Fruit fly (Drosophila melanogaster) whole organism, embryonic: ENCODE results near the gene Drsl1.

ENCODE experiments used
- Antp ChIP-seq: fragments of 200-800 bp; sonication (Bioruptor generic); optimal IDR thresholded peaks from 3 replicates; lab custom pipeline; 2016; ENCODE audit warnings: missing biosample characterization, missing genetic modification characterization
- BEAF-32 ChIP-seq: fragments of 200-800 bp; sonication (Bioruptor generic); optimal IDR thresholded peaks from 3 replicates; lab custom pipeline; 2017; ENCODE audit warnings: missing biosample characterization, missing genetic modification characterization, mild to moderate bottlenecking, moderate library complexity, missing genetic modification reagents
- Bdp1 ChIP-seq: fragments of 200-800 bp; sonication (Bioruptor generic); optimal IDR thresholded peaks from 3 replicates; lab custom pipeline; 2016; ENCODE audit warnings: missing biosample characterization, missing genetic modification characterization
- Bgb ChIP-seq: fragments of 200-800 bp; sonication (Bioruptor generic); IDR thresholded peaks from 2 replicates; pipeline ENCODE4 v1.3.6; 2022; ENCODE audit warnings: missing biosample characterization, missing genetic modification characterization; ENCODE audit not compliant: partially characterized antibody
- CG10267 ChIP-seq: fragments of 200-800 bp; sonication (Bioruptor generic); optimal IDR thresholded peaks from 2 replicates; lab custom pipeline; 2018; ENCODE audit warnings: missing biosample characterization, mild to moderate bottlenecking, missing genetic modification characterization, moderate library complexity
- CG10431 ChIP-seq: fragments of 200-800 bp; sonication (Bioruptor generic); optimal IDR thresholded peaks from 3 replicates; lab custom pipeline; 2018; ENCODE audit warnings: missing biosample characterization, mild to moderate bottlenecking, missing genetic modification characterization
- CG10543 ChIP-seq: fragments of 200-800 bp; sonication (Bioruptor generic); optimal IDR thresholded peaks from 3 replicates; lab custom pipeline; 2017; ENCODE audit warnings: missing biosample characterization, mild to moderate bottlenecking, missing genetic modification characterization, moderate library complexity
- CG11247 ChIP-seq: fragments of 200-800 bp; sonication (Bioruptor generic); IDR thresholded peaks from 2 replicates; pipeline ENCODE4 v1.3.6; 2022; ENCODE audit warnings: missing biosample characterization, missing genetic modification characterization
- CG12071 ChIP-seq: fragments of 200-800 bp; sonication (Bioruptor generic); optimal IDR thresholded peaks from 3 replicates; lab custom pipeline; 2018; ENCODE audit warnings: missing biosample characterization, mild to moderate bottlenecking, missing genetic modification characterization
- CG12155 ChIP-seq: fragments of 200-800 bp; sonication (Bioruptor generic); optimal IDR thresholded peaks from 3 replicates; lab custom pipeline; 2016; ENCODE audit warnings: missing biosample characterization, missing genetic modification characterization
- CG17385 ChIP-seq: fragments of 200-800 bp; sonication (Bioruptor generic); optimal IDR thresholded peaks from 3 replicates; lab custom pipeline; 2018; ENCODE audit warnings: missing biosample characterization, mild to moderate bottlenecking, missing genetic modification characterization
- CG30403 ChIP-seq: fragments of 200-800 bp; sonication (Bioruptor generic); optimal IDR thresholded peaks from 3 replicates; lab custom pipeline; 2016; ENCODE audit warnings: missing biosample characterization, missing genetic modification characterization
- CG31224 ChIP-seq: fragments of 200-800 bp; sonication (Bioruptor generic); IDR thresholded peaks from 2 replicates; pipeline ENCODE4 v1.3.6; 2022; ENCODE audit warnings: missing biosample characterization, missing genetic modification characterization
- CG3838 ChIP-seq: fragments of 200-800 bp; sonication (Bioruptor generic); optimal IDR thresholded peaks from 3 replicates; lab custom pipeline; 2016; ENCODE audit warnings: missing biosample characterization, missing genetic modification characterization
- CG4404 ChIP-seq: fragments of 200-800 bp; sonication (Bioruptor generic); IDR thresholded peaks from 2 replicates; pipeline ENCODE4 v1.3.6; 2022; ENCODE audit warnings: missing biosample characterization, missing genetic modification characterization
- CG4617 ChIP-seq: fragments of 200-800 bp; sonication (Bioruptor generic); optimal IDR thresholded peaks from 3 replicates; lab custom pipeline; 2016; ENCODE audit warnings: missing biosample characterization, missing genetic modification characterization, borderline replicate concordance
- CG6254 ChIP-seq: fragments of 200-800 bp; sonication (Bioruptor generic); optimal IDR thresholded peaks from 3 replicates; lab custom pipeline; 2017; ENCODE audit warnings: mild to moderate bottlenecking, missing biosample characterization, missing genetic modification reagents, missing genetic modification characterization
- CG7963 ChIP-seq: fragments of 200-800 bp; sonication (Bioruptor generic); IDR thresholded peaks from 3 replicates; pipeline ENCODE4 v1.3.6; 2022; ENCODE audit warnings: missing biosample characterization, missing genetic modification characterization; ENCODE audit not compliant: partially characterized antibody
- D ChIP-seq, 2 experiments: fragments of 200-800 bp in 1 of 2; fragments of >200 bp in 1 of 2; sonication (Bioruptor generic) in 1 of 2; optimal IDR thresholded peaks; 2 replicates in 1 of 2; 3 replicates in 1 of 2; lab custom pipeline; 2017; ENCODE audit warnings: mild to moderate bottlenecking in 1 of 2, missing biosample characterization in 1 of 2, missing genetic modification characterization in 1 of 2, missing genetic modification reagents in 1 of 2
- Dip2 ChIP-seq: fragments of 200-800 bp; sonication (Bioruptor generic); IDR thresholded peaks from 2 replicates; pipeline ENCODE4 v1.3.6; 2022; ENCODE audit warnings: missing biosample characterization, missing genetic modification characterization
- Drgx ChIP-seq: fragments of 200-800 bp; sonication (Bioruptor generic); IDR thresholded peaks from 2 replicates; pipeline ENCODE4 v1.3.6; 2022; ENCODE audit warnings: missing biosample characterization, missing genetic modification characterization
- GATAe ChIP-seq: fragments of 200-800 bp; sonication (Bioruptor generic); conservative IDR thresholded peaks from 2 replicates; pipeline ENCODE4 v1.3.6; 2022; ENCODE audit warnings: missing biosample characterization, missing genetic modification characterization
- HmgZ ChIP-seq: fragments of 200-800 bp; sonication (Bioruptor generic); optimal IDR thresholded peaks from 2 replicates; lab custom pipeline; 2018; ENCODE audit warnings: missing biosample characterization, mild to moderate bottlenecking, missing genetic modification characterization
- MESR4 ChIP-seq: fragments of 200-800 bp; sonication (Bioruptor generic); optimal IDR thresholded peaks from 2 replicates; lab custom pipeline; 2018; ENCODE audit warnings: missing biosample characterization, mild to moderate bottlenecking, missing genetic modification characterization, moderate library complexity
- Taf1 ChIP-seq: fragments of 200-800 bp; sonication (Bioruptor generic); IDR thresholded peaks from 2 replicates; pipeline ENCODE4 v1.3.6; 2022; ENCODE audit warnings: missing biosample characterization, missing genetic modification characterization
- abd-A ChIP-seq: fragments of 200-800 bp; sonication (Bioruptor generic); optimal IDR thresholded peaks from 3 replicates; lab custom pipeline; 2019; ENCODE audit warnings: missing biosample characterization, mild to moderate bottlenecking, missing genetic modification characterization, moderate library complexity
- ac ChIP-seq: fragments of 200-800 bp; sonication (Bioruptor generic); optimal IDR thresholded peaks from 3 replicates; lab custom pipeline; 2017; ENCODE audit warnings: missing biosample characterization, mild to moderate bottlenecking, missing genetic modification characterization
- bbx ChIP-seq: fragments of 200-800 bp; sonication (Bioruptor generic); IDR thresholded peaks from 2 replicates; pipeline ENCODE4 v1.3.6; 2022; ENCODE audit warnings: missing biosample characterization, missing genetic modification characterization; ENCODE audit not compliant: partially characterized antibody
- cas ChIP-seq: fragments of 200-800 bp; sonication (Bioruptor generic); IDR thresholded peaks from 2 replicates; pipeline ENCODE4 v1.3.6; 2022; ENCODE audit warnings: missing biosample characterization, missing genetic modification characterization
- cwo ChIP-seq: fragments of 200-800 bp; sonication (Bioruptor generic); optimal IDR thresholded peaks from 3 replicates; lab custom pipeline; 2017; ENCODE audit warnings: missing biosample characterization, missing genetic modification characterization, mild to moderate bottlenecking, moderate library complexity, missing genetic modification reagents
- gce ChIP-seq: fragments of 200-800 bp; sonication (Bioruptor generic); IDR thresholded peaks from 3 replicates; pipeline ENCODE4 v1.3.6; 2022; ENCODE audit warnings: missing biosample characterization, missing genetic modification characterization
- hbn ChIP-seq: fragments of 200-800 bp; sonication (Bioruptor generic); IDR thresholded peaks from 2 replicates; pipeline ENCODE4 v1.3.6; 2022; ENCODE audit warnings: missing biosample characterization, missing genetic modification characterization; ENCODE audit not compliant: partially characterized antibody
- ind ChIP-seq: fragments of 200-800 bp; sonication (Bioruptor generic); optimal IDR thresholded peaks from 3 replicates; lab custom pipeline; 2016; ENCODE audit warnings: missing biosample characterization, missing genetic modification characterization
- insv ChIP-seq, 2 experiments: fragments of 200-800 bp; sonication (Bioruptor generic); optimal IDR thresholded peaks; 3 replicates each; lab custom pipeline; 2016 to 2018; ENCODE audit warnings: missing biosample characterization in 2 of 2, missing genetic modification characterization in 2 of 2
- lmd ChIP-seq: fragments of 200-800 bp; sonication (Bioruptor generic); IDR thresholded peaks from 2 replicates; pipeline ENCODE4 v1.3.6; 2022; ENCODE audit warnings: missing biosample characterization, missing genetic modification characterization
- pan ChIP-seq, 4 experiments: fragments of >200 bp in 3 of 4; fragments of 200-800 bp in 1 of 4; sonication (Bioruptor generic) in 1 of 4; optimal IDR thresholded peaks in 3 of 4; IDR thresholded peaks in 1 of 4; 2 replicates each; pipeline versions ENCODE4 v1.3.6 to Lab custom; 2017 to 2022; ENCODE audit warnings: missing biosample characterization in 2 of 4, missing genetic modification characterization in 2 of 4, mixed read lengths in 1 of 4
- salm ChIP-seq: fragments of 200-800 bp; sonication (Bioruptor generic); optimal IDR thresholded peaks from 2 replicates; lab custom pipeline; 2018; ENCODE audit warnings: missing biosample characterization, mild to moderate bottlenecking, missing genetic modification characterization
- sd ChIP-seq: fragments of 200-800 bp; sonication (Bioruptor generic); optimal IDR thresholded peaks from 3 replicates; lab custom pipeline; 2018; ENCODE audit warnings: missing biosample characterization, mild to moderate bottlenecking, missing genetic modification characterization, moderate library complexity
- seq ChIP-seq: fragments of 200-800 bp; sonication (Bioruptor generic); IDR thresholded peaks from 2 replicates; pipeline ENCODE4 v1.3.6; 2022; ENCODE audit warnings: missing biosample characterization, missing genetic modification characterization
- sna ChIP-seq: fragments of 200-800 bp; sonication (Bioruptor generic); IDR thresholded peaks from 2 replicates; pipeline ENCODE4 v1.3.6; 2022; ENCODE audit warnings: missing biosample characterization, missing genetic modification characterization; ENCODE audit not compliant: partially characterized antibody
- sug ChIP-seq: fragments of 200-800 bp; optimal IDR thresholded peaks from 2 replicates; lab custom pipeline; 2019; ENCODE audit warnings: missing biosample characterization, mild to moderate bottlenecking, missing genetic modification characterization, moderate library complexity
- trh ChIP-seq: fragments of 200-800 bp; sonication (Bioruptor generic); optimal IDR thresholded peaks from 2 replicates; lab custom pipeline; 2016; ENCODE audit warnings: missing biosample characterization, missing genetic modification characterization
- vvl ChIP-seq: fragments of 200-800 bp; sonication (Bioruptor generic); IDR thresholded peaks from 2 replicates; pipeline ENCODE4 v1.3.6; 2022; ENCODE audit warnings: missing biosample characterization, missing genetic modification characterization
- wdn ChIP-seq: fragments of 200-800 bp; sonication (Bioruptor generic); IDR thresholded peaks from 2 replicates; pipeline ENCODE4 v1.3.6; 2022; ENCODE audit warnings: missing biosample characterization, missing genetic modification characterization
- zen ChIP-seq: fragments of 200-800 bp; sonication (Bioruptor generic); optimal IDR thresholded peaks from 3 replicates; lab custom pipeline; 2018; ENCODE audit warnings: missing biosample characterization, mild to moderate bottlenecking, missing genetic modification characterization, moderate library complexity
- zen2 ChIP-seq: fragments of 200-800 bp; sonication (Bioruptor generic); IDR thresholded peaks from 3 replicates; pipeline ENCODE4 v1.3.6; 2022; ENCODE audit warnings: missing biosample characterization, missing genetic modification characterization; ENCODE audit not compliant: partially characterized antibody

Drsl1 gene

DNA sequence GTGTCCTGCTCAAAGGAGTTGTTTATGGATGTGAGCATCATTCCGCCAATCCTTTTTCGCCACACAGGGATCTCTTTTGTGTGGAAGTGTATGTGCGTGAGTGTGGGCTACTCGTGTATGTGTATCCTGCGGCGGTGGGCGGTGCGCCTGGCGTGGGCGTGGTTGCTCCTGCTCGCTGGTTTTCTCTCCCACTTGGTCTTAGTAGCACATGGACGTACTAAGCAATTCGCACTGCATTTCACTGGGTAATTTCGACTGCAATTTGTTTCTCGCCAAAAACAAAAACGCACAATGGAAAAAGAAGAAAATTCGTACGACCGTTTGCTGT, 10.0 kb downstream of the Drsl1 start:
- peak; percentile 71 for TF ChIP-seq CG4617
- 0 out of 3 replicates have a peak, but pooled peaks have one; percentile 35 for TF ChIP-seq CG7963 (GFP tag; lab: Robert Waterston, UW)
- TF ChIP-seq Bgb (GFP tag; lab: Robert Waterston, UW), result peak; percentile 5; the same call in 1 of the 2 replicates
- TF ChIP-seq CG6254 (GFP tag; lab: Kevin White, UChicago), result no peak
- TF ChIP-seq hbn (GFP tag; lab: Robert Waterston, UW), result no peak
- peak; percentile 28; the same call in 1 of the 2 replicates for TF ChIP-seq bbx (GFP tag; lab: Robert Waterston, UW)
- peak; percentile 73 for TF ChIP-seq CG17385 (GFP tag; lab: Kevin White, UChicago)
- TF ChIP-seq sna, result 0 out of 2 replicates have a peak, but pooled peaks have one; percentile 20
- peak; percentile 96 for TF ChIP-seq MESR4
- TF ChIP-seq salm, result no peak
- no peak for TF ChIP-seq cas (GFP tag; lab: Robert Waterston, UW)
- peak; percentile 62 for TF ChIP-seq D (optimal IDR thresholded peaks at IDR 0.05; lab: Kevin White, UChicago)
- TF ChIP-seq D (GFP tag; optimal IDR thresholded peaks at IDR 0.05; lab: Kevin White, UChicago), result no peak
- TF ChIP-seq, all 482 proteins: peak for 8

DNA sequence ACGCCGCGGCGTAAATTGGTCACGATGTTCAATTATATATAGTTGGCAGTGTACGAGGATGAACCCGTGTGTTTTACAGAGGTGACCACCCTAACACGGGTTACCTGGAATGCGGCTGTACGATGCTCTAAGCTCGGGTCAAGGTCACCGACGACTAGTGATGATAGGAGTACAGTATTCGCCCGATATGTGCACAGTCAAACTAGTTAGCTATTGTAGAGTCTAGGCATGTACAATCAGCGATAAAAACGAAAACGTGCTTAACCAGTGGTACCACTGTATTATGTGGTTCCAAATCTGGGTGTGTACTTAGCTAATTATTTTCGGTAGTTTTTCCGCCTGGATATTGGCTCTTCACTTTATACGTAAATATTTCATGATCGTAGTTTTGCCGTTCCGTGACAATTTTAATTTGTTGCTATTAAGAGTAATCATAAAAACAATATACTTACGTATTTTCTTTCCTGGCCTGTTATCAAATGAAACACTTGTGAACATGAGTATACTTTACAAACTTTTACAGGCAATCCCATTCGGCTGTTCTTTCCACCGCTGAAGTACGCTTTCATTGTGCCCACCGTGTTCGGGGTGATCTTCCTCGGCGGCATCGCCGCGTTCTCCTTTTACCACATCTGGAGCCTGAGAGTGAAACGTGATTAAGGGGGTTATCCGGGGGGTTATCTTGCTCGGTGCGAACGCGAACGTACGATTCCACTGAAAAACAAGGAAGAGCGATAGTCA, 15.4 kb downstream of the Drsl1 start:
- TF ChIP-seq HmgZ (tag; lab: Kevin White, UChicago) (no peak), Dip2 (GFP tag; lab: Robert Waterston, UW) (no peak), seq (GFP tag; lab: Robert Waterston, UW) (no peak), CG10267 (no peak), Antp (GFP tag; lab: Kevin White, UChicago) (peak; percentile 34), zen (tag; lab: Kevin White, UChicago) (no peak), Drgx (GFP tag; lab: Robert Waterston, UW) (no peak), CG12155 (GFP tag; lab: Kevin White, UChicago) (no peak), Taf1 (GFP tag; lab: Robert Waterston, UW) (0 out of 2 replicates have a peak, but pooled peaks have one; percentile 21), trh (GFP tag; lab: Kevin White, UChicago) (no peak), BEAF-32 (GFP tag; lab: Kevin White, UChicago) (no peak), CG10431 (no peak), ac (GFP tag; lab: Kevin White, UChicago) (no peak), wdn (0 out of 2 replicates have a peak, but pooled peaks have one; percentile 18), sd (tag; lab: Kevin White, UChicago) (peak; percentile 92), CG4404 (GFP tag; lab: Robert Waterston, UW) (no peak), CG31224 (GFP tag; lab: Robert Waterston, UW) (0 out of 2 replicates have a peak, but pooled peaks have one; percentile 15), vvl (GFP tag; lab: Robert Waterston, UW) (peak; percentile 24; the same call in 1 of the 2 replicates), CG10543 (GFP tag; lab: Kevin White, UChicago) (peak; percentile 35), CG12071 (GFP tag; lab: Kevin White, UChicago) (peak; percentile 42), CG3838 (GFP tag; lab: Kevin White, UChicago) (no peak), GATAe (GFP tag; lab: Robert Waterston, UW) (no peak), CG30403 (GFP tag; lab: Kevin White, UChicago) (peak; percentile 22), abd-A (tag; lab: Kevin White, UChicago) (no peak), ind (GFP tag; lab: Kevin White, UChicago) (peak; percentile 39), insv (GFP tag; optimal IDR thresholded peaks at IDR 0.05; lab: Kevin White, UChicago) (no peak), cwo (GFP tag; lab: Kevin White, UChicago) (peak; percentile 58), sug (tag; lab: Kevin White, UChicago) (peak; percentile 55), CG17385 (GFP tag; lab: Kevin White, UChicago) (peak; percentile 38), pan (optimal IDR thresholded peaks at IDR 0.05; lab: Kevin White, UChicago) (no peak), pan (GFP tag; optimal IDR thresholded peaks at IDR 0.05 in 1 of 2, IDR thresholded peaks at IDR 0.05 in 1 of 2) (peak in 1 of 2 experiments; percentile 47), Bdp1 (GFP tag; lab: Kevin White, UChicago) (no peak), zen2 (GFP tag; lab: Robert Waterston, UW) (no peak), CG11247 (GFP tag; lab: Robert Waterston, UW) (peak; percentile 5; the same call in 1 of the 2 replicates), gce (GFP tag; lab: Robert Waterston, UW) (no peak), lmd (GFP tag; lab: Robert Waterston, UW) (peak; percentile 19; the same call in 1 of the 2 replicates)
